Worm (Caenorhabditis elegans) whole organism, L1 larva: ENCODE data around the gene marc-1.

Experiments
- C16A3.4 ChIP-seq: fragments of 150-350 bp; optimal IDR thresholded peaks from 2 replicates; lab custom pipeline; 2014; ENCODE audit warnings: missing biosample characterization, missing genetic modification characterization
- aly-2 ChIP-seq: fragments of 150-350 bp; optimal IDR thresholded peaks from 2 replicates; lab custom pipeline; 2014; ENCODE audit warnings: missing biosample characterization, missing genetic modification characterization
- ama-1 ChIP-seq: fragments of 150-350 bp; optimal IDR thresholded peaks from 2 replicates; lab custom pipeline; 2014
- blmp-1 ChIP-seq: fragments of 150-350 bp; optimal IDR thresholded peaks from 2 replicates; lab custom pipeline; 2014; ENCODE audit warnings: missing biosample characterization, missing genetic modification characterization
- ceh-82 ChIP-seq, 3 experiments: fragments of 150-350 bp in 1 of 3; sonication (generic microtip) in 2 of 3; optimal IDR thresholded peaks; 2 replicates each; lab custom pipeline; 2014 to 2017; ENCODE audit warnings: missing biosample characterization in 3 of 3, missing genetic modification characterization in 3 of 3
- efl-1 ChIP-seq, 4 experiments: fragments of 150-350 bp; optimal IDR thresholded peaks in 3 of 4; peaks in 1 of 4; 1 replicate in 1 of 4; 2 replicates in 3 of 4; lab custom pipeline; 2014; ENCODE audit warnings: missing biosample characterization in 2 of 4, missing genetic modification characterization in 2 of 4, missing genetic modification reagents in 2 of 4
- egl-13 ChIP-seq: sonication (generic microtip); optimal IDR thresholded peaks from 2 replicates; lab custom pipeline; 2016; ENCODE audit warnings: missing genotype, missing genetic modification reagents, missing genetic modification characterization, missing compliant biosample characterization
- elt-2 ChIP-seq: sonication (generic microtip); optimal IDR thresholded peaks from 2 replicates; lab custom pipeline; 2016; ENCODE audit warnings: missing genetic modification characterization, mild to moderate bottlenecking, inconsistent platforms, missing compliant biosample characterization, missing genetic modification reagents
- elt-3 ChIP-seq, 6 experiments: fragments of 150-350 bp in 1 of 6; sonication (generic microtip); optimal IDR thresholded peaks; 2 replicates each; lab custom pipeline; 2017 to 2018; ENCODE audit warnings: missing biosample characterization in 6 of 6, missing genetic modification characterization in 6 of 6, inconsistent platforms in 1 of 6
- ets-5 ChIP-seq: fragments of 200-800 bp; sonication (Bioruptor generic); IDR thresholded peaks from 2 replicates; pipeline ENCODE4 v1.3.6; 2022; ENCODE audit warnings: missing genetic modification characterization, missing compliant biosample characterization
- fkh-8 ChIP-seq: sonication (generic microtip); optimal IDR thresholded peaks from 2 replicates; lab custom pipeline; 2016; ENCODE audit warnings: mild to moderate bottlenecking, missing genetic modification characterization, missing compliant biosample characterization
- hlh-4 ChIP-seq: sonication (generic microtip); optimal IDR thresholded peaks from 2 replicates; lab custom pipeline; 2016; ENCODE audit warnings: mild to moderate bottlenecking, missing genetic modification characterization, missing compliant biosample characterization
- hpl-2 ChIP-seq: fragments of 150-350 bp; optimal IDR thresholded peaks from 2 replicates; lab custom pipeline; 2014; ENCODE audit warnings: missing biosample characterization, missing genetic modification reagents, missing genetic modification characterization
- lin-14 ChIP-seq: fragments of 200-800 bp; sonication (Bioruptor generic); optimal IDR thresholded peaks from 2 replicates; lab custom pipeline; 2018; ENCODE audit warnings: mild to moderate bottlenecking, missing genetic modification characterization, moderate library complexity, missing compliant biosample characterization
- lsy-2 ChIP-seq, 2 experiments: fragments of 150-350 bp; optimal IDR thresholded peaks; 2 replicates each; lab custom pipeline; 2014; ENCODE audit warnings: missing biosample characterization in 2 of 2, missing genetic modification characterization in 2 of 2
- mep-1 ChIP-seq: fragments of 150-350 bp; optimal IDR thresholded peaks from 2 replicates; lab custom pipeline; 2014; ENCODE audit warnings: missing biosample characterization, missing genetic modification characterization
- nhr-20 ChIP-seq: sonication (generic microtip); optimal IDR thresholded peaks from 2 replicates; lab custom pipeline; 2016; ENCODE audit warnings: mild to moderate bottlenecking, missing genetic modification characterization, missing compliant biosample characterization
- nhr-237 ChIP-seq: fragments of 150-350 bp; optimal IDR thresholded peaks from 2 replicates; lab custom pipeline; 2014; ENCODE audit warnings: missing biosample characterization, missing genetic modification characterization
- nhr-71 ChIP-seq: sonication (generic microtip); optimal IDR thresholded peaks from 2 replicates; lab custom pipeline; 2016; ENCODE audit warnings: mild to moderate bottlenecking, missing genetic modification characterization, moderate library complexity, missing compliant biosample characterization
- nhr-76 ChIP-seq: sonication (generic microtip); optimal IDR thresholded peaks from 2 replicates; lab custom pipeline; 2017; ENCODE audit warnings: missing biosample characterization, missing genetic modification characterization
- nhr-90 ChIP-seq: sonication (generic microtip); optimal IDR thresholded peaks from 2 replicates; lab custom pipeline; 2016; ENCODE audit warnings: mild to moderate bottlenecking, missing genetic modification characterization, missing compliant biosample characterization; ENCODE audit not compliant: poor library complexity
- pax-3 ChIP-seq: fragments of 200-800 bp; sonication (Bioruptor generic); optimal IDR thresholded peaks from 2 replicates; lab custom pipeline; 2018; ENCODE audit warnings: mild to moderate bottlenecking, missing genetic modification characterization, moderate library complexity, missing compliant biosample characterization
- snu-23 ChIP-seq: sonication (generic microtip); optimal IDR thresholded peaks from 2 replicates; lab custom pipeline; 2016; ENCODE audit warnings: missing genetic modification characterization, missing compliant biosample characterization
- sox-4 ChIP-seq: sonication (generic microtip); optimal IDR thresholded peaks from 2 replicates; lab custom pipeline; 2016; ENCODE audit warnings: missing genetic modification characterization, missing compliant biosample characterization
- tbx-2 ChIP-seq: sonication (generic microtip); optimal IDR thresholded peaks from 2 replicates; lab custom pipeline; 2016; ENCODE audit warnings: missing genetic modification characterization, missing compliant biosample characterization
- tlp-1 ChIP-seq: fragments of 150-350 bp; optimal IDR thresholded peaks from 2 replicates; lab custom pipeline; 2014; ENCODE audit warnings: missing biosample characterization, missing genetic modification characterization
- unc-130 ChIP-seq: fragments of 150-350 bp; optimal IDR thresholded peaks from 2 replicates; lab custom pipeline; 2017; ENCODE audit warnings: missing biosample characterization, missing genetic modification characterization, inconsistent platforms
- unc-30 ChIP-seq: sonication (generic microtip); optimal IDR thresholded peaks from 2 replicates; lab custom pipeline; 2017; ENCODE audit warnings: missing biosample characterization, missing genetic modification characterization
- unc-86 ChIP-seq: sonication (generic microtip); optimal IDR thresholded peaks from 2 replicates; lab custom pipeline; 2016; ENCODE audit warnings: missing genetic modification characterization, missing compliant biosample characterization
- xbp-1 ChIP-seq: sonication (generic microtip); optimal IDR thresholded peaks from 2 replicates; lab custom pipeline; 2016; ENCODE audit warnings: missing genetic modification characterization, missing compliant biosample characterization
- zag-1 ChIP-seq: fragments of 150-350 bp; optimal IDR thresholded peaks from 2 replicates; lab custom pipeline; 2014; ENCODE audit warnings: missing biosample characterization, missing genetic modification characterization
- ztf-11 ChIP-seq, 2 experiments: sonication (generic microtip); optimal IDR thresholded peaks; 2 replicates each; lab custom pipeline; 2016 to 2017; ENCODE audit warnings: missing genetic modification characterization in 2 of 2, missing biosample characterization in 1 of 2, missing compliant biosample characterization in 1 of 2
- ztf-4 ChIP-seq: fragments of 150-350 bp; optimal IDR thresholded peaks from 2 replicates; lab custom pipeline; 2014; ENCODE audit warnings: missing biosample characterization, missing genetic modification characterization

marc-1 gene

ce11 chrV:9730743-9731706 lies 8.5 kb upstream of the marc-1 start (continued):
- TF ChIP-seq zag-1 (tag; lab: Kevin White, UChicago), result peak; percentile 25
- TF ChIP-seq unc-30 (tag; lab: Kevin White, UChicago), result no peak
- peak; percentile 97 for TF ChIP-seq tbx-2
- peak; percentile 87 for TF ChIP-seq sox-4 (tag; lab: Kevin White, UChicago)
- peak; percentile 98 for TF ChIP-seq nhr-20 (tag; lab: Kevin White, UChicago)
- no peak for TF ChIP-seq hlh-4 (tag; lab: Kevin White, UChicago)
- no peak for TF ChIP-seq tlp-1 (tag; lab: Kevin White, UChicago)
- TF ChIP-seq efl-1 (optimal IDR thresholded peaks at IDR 0.05; lab: Kevin White, UChicago), result peak; percentile 82 to 84
- TF ChIP-seq efl-1 (GFP tag; optimal IDR thresholded peaks at IDR 0.05 in 1 of 2; lab: Kevin White, UChicago), result peak; percentile 63 to 95
- TF ChIP-seq nhr-90, result peak; percentile 89
- peak in 1 of 2 experiments; percentile 82 for TF ChIP-seq ztf-11 (tag; optimal IDR thresholded peaks at IDR 0.05; lab: Kevin White, UChicago)
- TF ChIP-seq fkh-8 (tag; lab: Kevin White, UChicago), result peak; percentile 99
- TF ChIP-seq pax-3 (tag; lab: Kevin White, UChicago), result peak; percentile 87
- TF ChIP-seq nhr-71, result peak; percentile 98
- TF ChIP-seq elt-3 (tag; optimal IDR thresholded peaks at IDR 0.05; lab: Kevin White, UChicago), result peak in 3 of 6 experiments; percentile 50 to 81 (median 72)
- TF ChIP-seq snu-23, result peak; percentile 99

- TF ChIP-seq ceh-82 (tag; optimal IDR thresholded peaks at IDR 0.05; lab: Kevin White, UChicago) (peak in 1 of 3 experiments; percentile 43), blmp-1 (tag; lab: Kevin White, UChicago) (peak; percentile 71), efl-1 (optimal IDR thresholded peaks at IDR 0.05; lab: Kevin White, UChicago) (no peak), efl-1 (GFP tag; optimal IDR thresholded peaks at IDR 0.05 in 1 of 2; lab: Kevin White, UChicago) (peak in 1 of 2 experiments; percentile 90), mep-1 (peak; percentile 20), ets-5 (GFP tag; lab: Robert Waterston, UW) (no peak), unc-86 (tag; lab: Kevin White, UChicago) (no peak), lin-14 (GFP tag; lab: Kevin White, UChicago) (peak; percentile 62), lsy-2 (tag; optimal IDR thresholded peaks at IDR 0.05; lab: Kevin White, UChicago) (peak in 1 of 2 experiments; percentile 37)
Measured at ce11 chrV:9731852-9732251, 7.7 kb upstream of the marc-1 start.

- TF ChIP-seq nhr-237 (no peak), nhr-76 (no peak), hpl-2 (no peak), nhr-71 (peak; percentile 5), unc-130 (no peak), C16A3.4 (tag; lab: Kevin White, UChicago) (no peak), ztf-4 (tag; lab: Kevin White, UChicago) (peak; percentile 35), xbp-1 (tag; lab: Kevin White, UChicago) (no peak), blmp-1 (tag; lab: Kevin White, UChicago) (no peak), aly-2 (tag; lab: Kevin White, UChicago) (peak; percentile 10), lsy-2 (tag; optimal IDR thresholded peaks at IDR 0.05; lab: Kevin White, UChicago) (peak in 1 of 2 experiments; percentile 24), fkh-8 (tag; lab: Kevin White, UChicago) (peak; percentile 2), egl-13 (tag; lab: Kevin White, UChicago) (peak; percentile 1)
Measured at ce11 chrV:9733920-9734454, 5.5 kb upstream of the marc-1 start, which contains the start of gene cal-7. Gene cal-7 (plus strand): TSS chrV:9734103.

ce11 chrV:9737287-9737686 lies 2.2 kb upstream of the marc-1 start, which contains the start of gene aqp-4:
Gene aqp-4 (plus strand): TSS chrV:9737556.
- TF ChIP-seq ama-1 (lab: Kevin White, UChicago), result no peak
- peak; percentile 26 for TF ChIP-seq elt-2
- TF ChIP-seq snu-23, result no peak
